Fruit fly (Drosophila melanogaster): ENCODE data around the gene CG42714.

The CG42714 gene

dm6 chr3L:6188995-6189927, 44.6 kb downstream of the CG42714 start, which contains the start of the genes D19A and CG7386 (continued):
- TF ChIP-seq Dad (GFP tag; optimal IDR thresholded peaks at IDR 0.05) (no peak), fd3F (GFP tag; optimal IDR thresholded peaks at IDR 0.05) (peak; percentile 3), luna (GFP tag; optimal IDR thresholded peaks at IDR 0.05) (no peak), CG11093 (GFP tag; IDR thresholded peaks at IDR 0.05) (peak; percentile 53; the same call in 2 of the 3 replicates), kah (GFP tag; optimal IDR thresholded peaks at IDR 0.05) (peak; percentile 32), CG11695 (GFP tag; IDR thresholded peaks at IDR 0.05) (peak; percentile 52; the same call in 1 of the 3 replicates), ham (GFP tag; IDR thresholded peaks at IDR 0.05) (no peak), aop (GFP tag; IDR thresholded peaks at IDR 0.05) (no peak), stwl (tag; optimal IDR thresholded peaks at IDR 0.05) (peak; percentile 62), chn (GFP tag; optimal IDR thresholded peaks at IDR 0.05) (peak; percentile 64), CG3407 (GFP tag; optimal IDR thresholded peaks at IDR 0.05) (no peak), CG2199 (GFP tag; IDR thresholded peaks at IDR 0.05) (0 out of 3 replicates have a peak, but pooled peaks have one; percentile 17), Oli (tag; optimal IDR thresholded peaks at IDR 0.05) (peak; percentile 11), CG9932 (GFP tag; IDR thresholded peaks at IDR 0.05) (peak; percentile 74), Max (GFP tag; optimal IDR thresholded peaks at IDR 0.05) (peak; percentile 31), Scr (GFP tag; IDR thresholded peaks at IDR 0.05; ENCODE audit: partially characterized antibody) (no peak), Hand (GFP tag; optimal IDR thresholded peaks at IDR 0.05) (no peak), CG4854 (GFP tag; optimal IDR thresholded peaks at IDR 0.05) (no peak), crp (GFP tag; optimal IDR thresholded peaks at IDR 0.05) (no peak), unpg (GFP tag; optimal IDR thresholded peaks at IDR 0.05) (peak; percentile 67), Meics (GFP tag; optimal IDR thresholded peaks at IDR 0.05) (peak; percentile 55), Dek (tag; optimal IDR thresholded peaks at IDR 0.05) (peak; percentile 47), Hmx (GFP tag; optimal IDR thresholded peaks at IDR 0.05) (no peak), tup (GFP tag; optimal IDR thresholded peaks at IDR 0.05) (peak; percentile 5), CG4424 (GFP tag; optimal IDR thresholded peaks at IDR 0.05) (peak; percentile 15), da (GFP tag; optimal IDR thresholded peaks at IDR 0.05) (no peak), Stat92E (GFP tag; optimal IDR thresholded peaks at IDR 0.05) (no peak), Xbp1 (GFP tag; optimal IDR thresholded peaks at IDR 0.05) (peak; percentile 67), CG10979 (tag; optimal IDR thresholded peaks at IDR 0.05) (peak; percentile 33), CG17359 (tag; optimal IDR thresholded peaks at IDR 0.05) (peak; percentile 44), trem (tag; optimal IDR thresholded peaks at IDR 0.05) (peak; percentile 36), CHES-1-like (GFP tag; optimal IDR thresholded peaks at IDR 0.05) (peak; percentile 22), usp (GFP tag; optimal IDR thresholded peaks at IDR 0.05) (no peak), CG7786 (GFP tag; optimal IDR thresholded peaks at IDR 0.05) (peak; percentile 56), Atf6 (GFP tag; IDR thresholded peaks at IDR 0.05) (peak; percentile 36; the same call in 1 of the 2 replicates), CG7963 (GFP tag; IDR thresholded peaks at IDR 0.05; ENCODE audit: partially characterized antibody) (no peak), dimm (GFP tag; IDR thresholded peaks at IDR 0.05) (no peak), CG10959 (GFP tag; IDR thresholded peaks at IDR 0.05) (peak; percentile 71), CG11723 (GFP tag; optimal IDR thresholded peaks at IDR 0.05) (peak; percentile 16), bab2 (GFP tag; optimal IDR thresholded peaks at IDR 0.05) (peak; percentile 43), CG6654 (GFP tag; optimal IDR thresholded peaks at IDR 0.05) (no peak), CG3726 (GFP tag; IDR thresholded peaks at IDR 0.05) (0 out of 3 replicates have a peak, but pooled peaks have one; percentile 22), zen (tag; optimal IDR thresholded peaks at IDR 0.05) (peak; percentile 3), CG13775 (GFP tag; optimal IDR thresholded peaks at IDR 0.05) (peak; percentile 17), CG11085 (GFP tag; IDR thresholded peaks at IDR 0.05) (peak; percentile 44; the same call in 1 of the 2 replicates), CG12659 (GFP tag; optimal IDR thresholded peaks at IDR 0.05) (peak; percentile 49), corto (GFP tag; optimal IDR thresholded peaks at IDR 0.05) (no peak), fd64A (GFP tag; optimal IDR thresholded peaks at IDR 0.05) (no peak)
